Fruit fly (Drosophila melanogaster) whole organism, embryonic: Measurements from ENCODE around the gene Tango1.

ENCODE experiments used
- Blimp-1 ChIP-seq: fragments of 200-800 bp; sonication (Bioruptor generic); optimal IDR thresholded peaks from 3 replicates; lab custom pipeline; 2018; ENCODE audit warnings: missing biosample characterization, missing genetic modification characterization, mild to moderate bottlenecking, moderate library complexity, missing genetic modification reagents
- Bteb2 ChIP-seq: fragments of 200-800 bp; sonication (Bioruptor generic); optimal IDR thresholded peaks from 2 replicates; lab custom pipeline; 2016; ENCODE audit warnings: missing biosample characterization, missing genetic modification characterization
- CG10543 ChIP-seq: fragments of 200-800 bp; sonication (Bioruptor generic); optimal IDR thresholded peaks from 3 replicates; lab custom pipeline; 2017; ENCODE audit warnings: missing biosample characterization, mild to moderate bottlenecking, missing genetic modification characterization, moderate library complexity
- CG13296 ChIP-seq: fragments of 200-800 bp; sonication (Bioruptor generic); optimal IDR thresholded peaks from 3 replicates; lab custom pipeline; 2018; ENCODE audit warnings: missing biosample characterization, mild to moderate bottlenecking, missing genetic modification characterization
- CG13775 ChIP-seq: fragments of 200-800 bp; sonication (Bioruptor generic); optimal IDR thresholded peaks from 3 replicates; lab custom pipeline; 2017; ENCODE audit warnings: missing biosample characterization, mild to moderate bottlenecking, missing genetic modification characterization
- CG14667 ChIP-seq: fragments of 200-800 bp; sonication (Bioruptor generic); IDR thresholded peaks from 2 replicates; pipeline ENCODE4 v1.3.6; 2022; ENCODE audit warnings: missing biosample characterization, missing genetic modification characterization
- CG15479 ChIP-seq: fragments of 200-800 bp; sonication (Bioruptor generic); optimal IDR thresholded peaks from 3 replicates; lab custom pipeline; 2019; ENCODE audit warnings: missing biosample characterization, mild to moderate bottlenecking, missing genetic modification characterization, moderate library complexity
- CG17359 ChIP-seq: fragments of 200-800 bp; sonication (Bioruptor generic); optimal IDR thresholded peaks from 3 replicates; lab custom pipeline; 2018; ENCODE audit warnings: missing biosample characterization, mild to moderate bottlenecking, missing genetic modification characterization, moderate library complexity
- CG17829 ChIP-seq: fragments of 200-800 bp; optimal IDR thresholded peaks from 2 replicates; lab custom pipeline; 2019; ENCODE audit warnings: missing biosample characterization, mild to moderate bottlenecking, missing genetic modification characterization, moderate library complexity
- CG3065 ChIP-seq: fragments of 200-800 bp; sonication (Bioruptor generic); optimal IDR thresholded peaks from 2 replicates; lab custom pipeline; 2016; ENCODE audit warnings: missing biosample characterization, missing genetic modification characterization
- CG34376 ChIP-seq: fragments of 200-800 bp; sonication (Bioruptor generic); optimal IDR thresholded peaks from 2 replicates; lab custom pipeline; 2018; ENCODE audit warnings: missing biosample characterization, mild to moderate bottlenecking, missing genetic modification characterization
- CG34422 ChIP-seq: fragments of 200-800 bp; sonication (Bioruptor generic); IDR thresholded peaks from 3 replicates; pipeline ENCODE4 v1.3.6; 2022; ENCODE audit warnings: missing biosample characterization, missing genetic modification characterization
- CG3838 ChIP-seq: fragments of 200-800 bp; sonication (Bioruptor generic); optimal IDR thresholded peaks from 3 replicates; lab custom pipeline; 2016; ENCODE audit warnings: missing biosample characterization, missing genetic modification characterization
- CG3995 ChIP-seq: fragments of 200-800 bp; sonication (Bioruptor generic); optimal IDR thresholded peaks from 3 replicates; lab custom pipeline; 2016; ENCODE audit warnings: missing biosample characterization, missing genetic modification characterization
- CG4820 ChIP-seq: fragments of 200-800 bp; sonication (Bioruptor generic); optimal IDR thresholded peaks from 3 replicates; lab custom pipeline; 2016; ENCODE audit warnings: missing biosample characterization, missing genetic modification characterization
- CG4854 ChIP-seq: fragments of 200-800 bp; sonication (Bioruptor generic); optimal IDR thresholded peaks from 2 replicates; lab custom pipeline; 2016; ENCODE audit warnings: missing biosample characterization, missing genetic modification characterization, inconsistent platforms
- CG9797 ChIP-seq: fragments of 200-800 bp; sonication (Bioruptor generic); optimal IDR thresholded peaks from 3 replicates; lab custom pipeline; 2018; ENCODE audit warnings: missing biosample characterization, mild to moderate bottlenecking, missing genetic modification characterization
- Dip3 ChIP-seq: fragments of 200-800 bp; sonication (Bioruptor generic); optimal IDR thresholded peaks from 3 replicates; lab custom pipeline; 2016; ENCODE audit warnings: missing biosample characterization, missing genetic modification characterization
- Dp ChIP-seq: fragments of 200-800 bp; sonication (Bioruptor generic); optimal IDR thresholded peaks from 2 replicates; lab custom pipeline; 2018; ENCODE audit warnings: missing biosample characterization, mild to moderate bottlenecking, missing genetic modification characterization, moderate library complexity
- Fer1 ChIP-seq: fragments of 200-800 bp; sonication (Bioruptor generic); optimal IDR thresholded peaks from 2 replicates; lab custom pipeline; 2017; ENCODE audit warnings: missing biosample characterization, mild to moderate bottlenecking, missing genetic modification characterization
- HHEX ChIP-seq: fragments of 200-800 bp; sonication (Bioruptor generic); optimal IDR thresholded peaks from 3 replicates; lab custom pipeline; 2017; ENCODE audit warnings: missing biosample characterization, mild to moderate bottlenecking, missing genetic modification characterization, missing genetic modification reagents
- HLHmδ ChIP-seq: fragments of 200-800 bp; sonication (Bioruptor generic); optimal IDR thresholded peaks from 2 replicates; lab custom pipeline; 2018; ENCODE audit warnings: missing biosample characterization, mild to moderate bottlenecking, missing genetic modification characterization, moderate library complexity
- Hmr ChIP-seq: fragments of 200-800 bp; sonication (Bioruptor generic); optimal IDR thresholded peaks from 3 replicates; lab custom pipeline; 2017; ENCODE audit warnings: mild to moderate bottlenecking, missing biosample characterization, missing genetic modification reagents, missing genetic modification characterization
- Hmx ChIP-seq: fragments of 200-800 bp; sonication (Bioruptor generic); optimal IDR thresholded peaks from 2 replicates; lab custom pipeline; 2016; ENCODE audit warnings: missing biosample characterization, missing genetic modification characterization
- MBD-R2 ChIP-seq: fragments of 200-800 bp; sonication (Bioruptor generic); IDR thresholded peaks from 2 replicates; pipeline ENCODE4 v1.3.6; 2022; ENCODE audit warnings: missing biosample characterization, missing genetic modification characterization
- Mad ChIP-seq: fragments of 200-800 bp; sonication (Bioruptor generic); optimal IDR thresholded peaks from 2 replicates; lab custom pipeline; 2016; ENCODE audit warnings: missing biosample characterization, missing genetic modification characterization
- Nf-YB ChIP-seq: fragments of 200-800 bp; sonication (Bioruptor generic); optimal IDR thresholded peaks from 3 replicates; lab custom pipeline; 2019; ENCODE audit warnings: missing biosample characterization, mild to moderate bottlenecking, missing genetic modification characterization, moderate library complexity
- NfI ChIP-seq: fragments of 200-800 bp; sonication (Bioruptor generic); optimal IDR thresholded peaks from 3 replicates; lab custom pipeline; 2018; ENCODE audit warnings: missing biosample characterization, mild to moderate bottlenecking, missing genetic modification characterization, moderate library complexity
- Pdp1 ChIP-seq, 2 experiments: fragments of 200-800 bp; sonication (Bioruptor generic); optimal IDR thresholded peaks; 3 replicates each; lab custom pipeline; 2016; ENCODE audit warnings: missing biosample characterization in 2 of 2, missing genetic modification characterization in 2 of 2, mild to moderate bottlenecking in 1 of 2, moderate library complexity in 1 of 2
- Side ChIP-seq: fragments of 200-800 bp; sonication (Bioruptor generic); optimal IDR thresholded peaks from 2 replicates; lab custom pipeline; 2016; ENCODE audit warnings: missing biosample characterization, missing genetic modification characterization
- Spps ChIP-seq: fragments of 200-800 bp; sonication (Bioruptor generic); optimal IDR thresholded peaks from 2 replicates; lab custom pipeline; 2018; ENCODE audit warnings: missing biosample characterization, mild to moderate bottlenecking, missing genetic modification characterization
- Sry-β ChIP-seq: fragments of 200-800 bp; sonication (Bioruptor generic); optimal IDR thresholded peaks from 2 replicates; lab custom pipeline; 2018; ENCODE audit warnings: missing biosample characterization, mild to moderate bottlenecking, missing genetic modification characterization, moderate library complexity
- bigmax ChIP-seq: fragments of 200-800 bp; sonication (Bioruptor generic); optimal IDR thresholded peaks from 2 replicates; lab custom pipeline; 2018; ENCODE audit warnings: missing biosample characterization, mild to moderate bottlenecking, missing genetic modification characterization
- bsh ChIP-seq, 2 experiments: fragments of 200-800 bp; sonication (Bioruptor generic); optimal IDR thresholded peaks; 2 replicates each; lab custom pipeline; 2017 to 2018; ENCODE audit warnings: mild to moderate bottlenecking in 2 of 2, missing biosample characterization in 2 of 2, missing genetic modification characterization in 2 of 2, moderate library complexity in 1 of 2
- cad ChIP-seq: fragments of >200 bp; optimal IDR thresholded peaks from 2 replicates; lab custom pipeline; 2017; ENCODE audit warnings: missing biosample characterization, missing genetic modification characterization
- cas ChIP-seq: fragments of 200-800 bp; sonication (Bioruptor generic); IDR thresholded peaks from 2 replicates; pipeline ENCODE4 v1.3.6; 2022; ENCODE audit warnings: missing biosample characterization, missing genetic modification characterization
- croc ChIP-seq: fragments of 200-800 bp; sonication (Bioruptor generic); conservative IDR thresholded peaks from 3 replicates; pipeline ENCODE4 v1.3.6; 2022; ENCODE audit warnings: missing biosample characterization, missing genetic modification characterization
- crp ChIP-seq, 2 experiments: fragments of 200-800 bp; sonication (Bioruptor generic); optimal IDR thresholded peaks; 2 replicates in 1 of 2; 3 replicates in 1 of 2; lab custom pipeline; 2017; ENCODE audit warnings: missing biosample characterization in 2 of 2, missing genetic modification characterization in 2 of 2, mild to moderate bottlenecking in 1 of 2, moderate library complexity in 1 of 2
- dysf ChIP-seq: fragments of 200-800 bp; sonication (Bioruptor generic); IDR thresholded peaks from 3 replicates; pipeline ENCODE4 v1.3.6; 2022; ENCODE audit warnings: missing biosample characterization, missing genetic modification characterization
- fd3F ChIP-seq: fragments of 200-800 bp; sonication (Bioruptor generic); optimal IDR thresholded peaks from 2 replicates; lab custom pipeline; 2018; ENCODE audit warnings: missing biosample characterization, mild to moderate bottlenecking, missing genetic modification characterization, moderate library complexity
- ftz-f1 ChIP-seq: fragments of 200-800 bp; sonication (Bioruptor generic); optimal IDR thresholded peaks from 2 replicates; lab custom pipeline; 2016; ENCODE audit warnings: missing biosample characterization, missing genetic modification characterization
- gsb-n ChIP-seq: fragments of 200-800 bp; sonication (Bioruptor generic); optimal IDR thresholded peaks from 3 replicates; lab custom pipeline; 2018; ENCODE audit warnings: missing biosample characterization, mild to moderate bottlenecking, missing genetic modification characterization
- hbn ChIP-seq: fragments of 200-800 bp; sonication (Bioruptor generic); IDR thresholded peaks from 2 replicates; pipeline ENCODE4 v1.3.6; 2022; ENCODE audit warnings: missing biosample characterization, missing genetic modification characterization; ENCODE audit not compliant: partially characterized antibody
- nerfin-2 ChIP-seq: fragments of 200-800 bp; sonication (Bioruptor generic); IDR thresholded peaks from 2 replicates; pipeline ENCODE4 v1.3.6; 2022; ENCODE audit warnings: missing biosample characterization, missing genetic modification characterization; ENCODE audit not compliant: partially characterized antibody
- prd ChIP-seq, 3 experiments: fragments of >200 bp in 2 of 3; fragments of 200-800 bp in 1 of 3; sonication (Bioruptor generic) in 1 of 3; optimal IDR thresholded peaks in 2 of 3; IDR thresholded peaks in 1 of 3; 2 replicates in 2 of 3; 3 replicates in 1 of 3; pipeline versions ENCODE4 v1.3.6 to Lab custom; 2017 to 2022; ENCODE audit warnings: missing biosample characterization in 1 of 3, missing genetic modification characterization in 1 of 3
- row ChIP-seq: fragments of 200-800 bp; sonication (Bioruptor generic); IDR thresholded peaks from 3 replicates; pipeline ENCODE4 v1.3.6; 2022; ENCODE audit warnings: missing biosample characterization, missing genetic modification characterization
- schlank ChIP-seq: fragments of 200-800 bp; sonication (Bioruptor generic); optimal IDR thresholded peaks from 2 replicates; lab custom pipeline; 2018; ENCODE audit warnings: missing biosample characterization, mild to moderate bottlenecking, missing genetic modification characterization
- sna ChIP-seq: fragments of 200-800 bp; sonication (Bioruptor generic); IDR thresholded peaks from 2 replicates; pipeline ENCODE4 v1.3.6; 2022; ENCODE audit warnings: missing biosample characterization, missing genetic modification characterization; ENCODE audit not compliant: partially characterized antibody

Tango1 gene

DNA sequence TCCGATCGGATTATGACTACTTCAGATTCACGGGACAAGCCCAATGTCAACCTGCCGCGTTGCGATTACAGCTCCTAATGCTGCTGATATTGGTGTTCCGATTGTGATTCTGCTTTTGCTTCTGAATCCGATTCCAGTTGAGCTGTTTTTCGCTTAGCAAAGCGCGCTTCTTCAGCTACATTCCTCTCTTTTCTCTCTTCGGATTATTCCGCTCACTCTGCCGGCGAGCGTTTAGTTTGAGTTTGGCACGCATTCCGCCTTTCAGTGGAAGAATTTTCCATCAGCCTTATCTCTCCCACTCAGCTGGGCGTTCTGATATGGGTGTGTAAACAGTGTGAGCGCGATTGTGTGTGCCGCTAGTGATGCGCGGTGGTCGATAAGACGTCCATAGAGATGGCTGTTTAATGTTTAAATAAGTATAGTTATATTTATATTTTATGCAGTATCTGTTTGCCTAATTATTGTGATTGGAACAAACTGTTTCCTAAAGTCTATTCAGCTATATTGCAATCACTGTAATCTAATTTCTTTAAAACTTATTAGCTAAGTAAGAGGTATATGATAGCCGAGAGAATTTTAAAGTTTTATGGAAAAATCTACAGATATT, 18.6 kb downstream of the Tango1 start, which contains the start of gene Galt (continued):
- no peak for TF ChIP-seq Hmx (GFP tag; lab: Kevin White, UChicago)
- TF ChIP-seq nerfin-2 (GFP tag; lab: Robert Waterston, UW) = peak; percentile 86
- TF ChIP-seq fd3F (GFP tag; lab: Kevin White, UChicago) = peak; percentile 11
- peak; percentile 59 for TF ChIP-seq CG15479 (GFP tag; lab: Kevin White, UChicago)
- peak; percentile 10 for TF ChIP-seq Dp (GFP tag; lab: Kevin White, UChicago)
- TF ChIP-seq Sry-β (GFP tag; lab: Kevin White, UChicago) = peak; percentile 76
- TF ChIP-seq gsb-n = peak; percentile 19
- no peak for TF ChIP-seq cad
- peak; percentile 24; the same call in 1 of the 3 replicates for TF ChIP-seq dysf
- TF ChIP-seq prd (optimal IDR thresholded peaks at IDR 0.05; lab: Kevin White, UChicago) = no peak
- TF ChIP-seq prd (GFP tag; IDR thresholded peaks at IDR 0.05; lab: Robert Waterston, UW) = 0 out of 3 replicates have a peak, but pooled peaks have one; percentile 36
- TF ChIP-seq Blimp-1 (GFP tag; lab: Kevin White, UChicago) = no peak
- peak in 1 of 2 experiments; percentile 73 for TF ChIP-seq crp (GFP tag; optimal IDR thresholded peaks at IDR 0.05; lab: Kevin White, UChicago)
- TF ChIP-seq CG3065 (GFP tag; lab: Kevin White, UChicago) = no peak
- peak; percentile 74 for TF ChIP-seq MBD-R2 (GFP tag; lab: Robert Waterston, UW)
- no peak for TF ChIP-seq bigmax (GFP tag; lab: Kevin White, UChicago)
- TF ChIP-seq CG4854 (GFP tag; lab: Kevin White, UChicago) = no peak
- TF ChIP-seq Pdp1 (GFP tag; optimal IDR thresholded peaks at IDR 0.05; lab: Kevin White, UChicago) = peak in 1 of 2 experiments; percentile 25
- peak; percentile 2 for TF ChIP-seq Bteb2 (GFP tag; lab: Kevin White, UChicago)
- peak in 1 of 2 experiments; percentile 56 for TF ChIP-seq bsh (GFP tag; optimal IDR thresholded peaks at IDR 0.05; lab: Kevin White, UChicago)
- TF ChIP-seq ftz-f1 = peak; percentile 22
- no peak for TF ChIP-seq Mad (GFP tag; lab: Kevin White, UChicago)
- TF ChIP-seq cas (GFP tag; lab: Robert Waterston, UW) = no peak
- TF ChIP-seq sna (GFP tag; lab: Robert Waterston, UW) = peak; percentile 80; the same call in 1 of the 2 replicates
- TF ChIP-seq CG4820 (GFP tag; lab: Kevin White, UChicago) = no peak
- TF ChIP-seq Dip3 (GFP tag; lab: Kevin White, UChicago) = no peak
- TF ChIP-seq CG9797 = peak; percentile 34
- peak; percentile 64 for TF ChIP-seq CG17829
- peak; percentile 3 for TF ChIP-seq HHEX (GFP tag; lab: Kevin White, UChicago)
- TF ChIP-seq schlank (tag; lab: Kevin White, UChicago) = no peak
- TF ChIP-seq Hmr (GFP tag; lab: Kevin White, UChicago) = peak; percentile 66
- TF ChIP-seq CG13296 (GFP tag; lab: Kevin White, UChicago) = peak; percentile 66
- TF ChIP-seq row (GFP tag; lab: Robert Waterston, UW) = peak; percentile 78
- TF ChIP-seq CG10543 (GFP tag; lab: Kevin White, UChicago) = peak; percentile 78
- no peak for TF ChIP-seq croc (GFP tag; lab: Robert Waterston, UW)
- TF ChIP-seq Fer1 (GFP tag; lab: Kevin White, UChicago) = peak; percentile 68
- TF ChIP-seq Side (GFP tag; lab: Kevin White, UChicago) = no peak
- TF ChIP-seq CG34422 (GFP tag; lab: Robert Waterston, UW) = peak; percentile 59; the same call in 1 of the 3 replicates
- TF ChIP-seq CG17359 (tag; lab: Kevin White, UChicago) = peak; percentile 19
- no peak for TF ChIP-seq CG3838 (GFP tag; lab: Kevin White, UChicago)
- peak; percentile 22 for TF ChIP-seq CG13775 (GFP tag; lab: Kevin White, UChicago)
- TF ChIP-seq CG14667 (GFP tag; lab: Robert Waterston, UW) = no peak
- TF ChIP-seq hbn = peak; percentile 37; the same call in 1 of the 2 replicates
- TF ChIP-seq HLHmδ (GFP tag; lab: Kevin White, UChicago) = peak; percentile 54
- TF ChIP-seq NfI (GFP tag; lab: Kevin White, UChicago) = peak; percentile 20
- TF ChIP-seq Nf-YB = peak; percentile 14
- peak; percentile 90 for TF ChIP-seq CG34376
- TF ChIP-seq CG3995 (GFP tag; lab: Kevin White, UChicago) = no peak
- no peak for TF ChIP-seq Spps
- TF ChIP-seq, all 482 proteins: peak for 184
